Worm (Caenorhabditis elegans) whole organism, L2 larva: ENCODE data around the gene Y66D12A.3.

Source experiments
- C34F6.9 ChIP-seq: fragments of 150-350 bp; optimal IDR thresholded peaks from 2 replicates; lab custom pipeline; 2014; ENCODE audit warnings: missing biosample characterization, missing genetic modification characterization
- F13H6.1 ChIP-seq: sonication (generic microtip); optimal IDR thresholded peaks from 2 replicates; lab custom pipeline; 2016; ENCODE audit warnings: missing genetic modification characterization, missing compliant biosample characterization
- R02D3.7 ChIP-seq: fragments of 150-350 bp; optimal IDR thresholded peaks from 2 replicates; lab custom pipeline; 2014; ENCODE audit warnings: missing biosample characterization, missing genetic modification characterization
- ama-1 ChIP-seq: fragments of 150-350 bp; optimal IDR thresholded peaks from 2 replicates; lab custom pipeline; 2018; ENCODE audit warnings: inconsistent platforms
- blmp-1 ChIP-seq: sonication (generic microtip); optimal IDR thresholded peaks from 2 replicates; lab custom pipeline; 2017; ENCODE audit warnings: missing genetic modification characterization, mild to moderate bottlenecking, missing compliant biosample characterization, antibody characterized with exemption, moderate library complexity; ENCODE audit not compliant: insufficient read depth
- ceh-16 ChIP-seq: fragments of 150-350 bp; optimal IDR thresholded peaks from 2 replicates; lab custom pipeline; 2014; ENCODE audit warnings: missing biosample characterization, missing genetic modification characterization
- ceh-82 ChIP-seq: fragments of 150-350 bp; optimal IDR thresholded peaks from 2 replicates; lab custom pipeline; 2014; ENCODE audit warnings: missing biosample characterization, missing genetic modification characterization
- crh-2 ChIP-seq: sonication (generic microtip); optimal IDR thresholded peaks from 2 replicates; lab custom pipeline; 2017; ENCODE audit warnings: missing biosample characterization, missing genetic modification characterization
- dmd-4 ChIP-seq: sonication (generic microtip); optimal IDR thresholded peaks from 2 replicates; lab custom pipeline; 2017; ENCODE audit warnings: missing biosample characterization, missing genetic modification characterization
- egl-27 ChIP-seq: sonication (generic microtip); optimal IDR thresholded peaks from 3 replicates; lab custom pipeline; 2017; ENCODE audit warnings: missing biosample characterization, missing genetic modification reagents, missing genetic modification characterization
- elt-3 ChIP-seq: sonication (generic microtip); optimal IDR thresholded peaks from 2 replicates; lab custom pipeline; 2017; ENCODE audit warnings: missing biosample characterization, missing genetic modification characterization
- gmeb-1 ChIP-seq: fragments of 150-350 bp; optimal IDR thresholded peaks from 2 replicates; lab custom pipeline; 2014; ENCODE audit warnings: missing biosample characterization, missing genetic modification characterization
- lin-11 ChIP-seq: fragments of 150-350 bp; sonication (generic microtip); optimal IDR thresholded peaks from 2 replicates; lab custom pipeline; 2014; ENCODE audit warnings: missing biosample characterization, missing genetic modification characterization, inconsistent platforms, mixed read lengths
- lsy-2 ChIP-seq, 2 experiments: fragments of 150-350 bp in 1 of 2; sonication (generic microtip) in 1 of 2; optimal IDR thresholded peaks; 2 replicates each; lab custom pipeline; 2014 to 2017; ENCODE audit warnings: missing biosample characterization in 2 of 2, missing genetic modification characterization in 2 of 2
- mab-5 ChIP-seq: fragments of 150-350 bp; optimal IDR thresholded peaks from 2 replicates; lab custom pipeline; 2014; ENCODE audit warnings: missing biosample characterization, missing genetic modification characterization
- mbf-1 ChIP-seq: sonication (generic microtip); optimal IDR thresholded peaks from 2 replicates; lab custom pipeline; 2017; ENCODE audit warnings: missing biosample characterization, missing genetic modification characterization
- mdl-1 ChIP-seq, 2 experiments: fragments of 150-350 bp in 1 of 2; sonication (generic microtip) in 1 of 2; optimal IDR thresholded peaks; 2 replicates each; lab custom pipeline; 2017; ENCODE audit warnings: missing biosample characterization in 2 of 2, missing genetic modification characterization in 2 of 2
- nhr-10 ChIP-seq: sonication (generic microtip); optimal IDR thresholded peaks from 2 replicates; lab custom pipeline; 2017; ENCODE audit warnings: missing biosample characterization, missing genetic modification characterization
- nhr-12 ChIP-seq: fragments of 150-350 bp; optimal IDR thresholded peaks from 2 replicates; lab custom pipeline; 2014; ENCODE audit warnings: missing biosample characterization, missing genetic modification characterization
- nhr-129 ChIP-seq: fragments of 150-350 bp; optimal IDR thresholded peaks from 2 replicates; lab custom pipeline; 2014; ENCODE audit warnings: missing biosample characterization, missing genetic modification characterization
- nhr-21 ChIP-seq: fragments of 150-350 bp; optimal IDR thresholded peaks from 2 replicates; lab custom pipeline; 2014; ENCODE audit warnings: missing biosample characterization, missing genetic modification characterization
- nhr-23 ChIP-seq: fragments of 150-350 bp; optimal IDR thresholded peaks from 2 replicates; lab custom pipeline; 2014; ENCODE audit warnings: missing biosample characterization, missing genetic modification reagents, missing genetic modification characterization
- nhr-25 ChIP-seq: fragments of 150-350 bp; sonication (generic microtip); optimal IDR thresholded peaks from 3 replicates; lab custom pipeline; 2014; ENCODE audit warnings: missing biosample characterization, missing genetic modification characterization
- nhr-6 ChIP-seq: fragments of 150-350 bp; optimal IDR thresholded peaks from 2 replicates; lab custom pipeline; 2014; ENCODE audit warnings: missing biosample characterization, missing genetic modification characterization
- nhr-77 ChIP-seq: fragments of 150-350 bp; optimal IDR thresholded peaks from 2 replicates; lab custom pipeline; 2014; ENCODE audit warnings: missing biosample characterization, missing genetic modification characterization
- peb-1 ChIP-seq: fragments of 150-350 bp; optimal IDR thresholded peaks from 2 replicates; lab custom pipeline; 2014; ENCODE audit warnings: missing biosample characterization, missing genetic modification characterization
- sem-4 ChIP-seq: fragments of 150-350 bp; optimal IDR thresholded peaks from 2 replicates; lab custom pipeline; 2014; ENCODE audit warnings: missing biosample characterization, missing genetic modification reagents, missing genetic modification characterization
- skn-1 ChIP-seq: sonication (generic microtip); optimal IDR thresholded peaks from 2 replicates; lab custom pipeline; 2017; ENCODE audit warnings: missing biosample characterization, missing genetic modification characterization
- sma-3 ChIP-seq: sonication (generic microtip); optimal IDR thresholded peaks from 2 replicates; lab custom pipeline; 2016; ENCODE audit warnings: missing genetic modification reagents, missing genetic modification characterization, missing compliant biosample characterization
- sma-9 ChIP-seq, 2 experiments: fragments of 150-350 bp in 1 of 2; sonication (generic microtip) in 1 of 2; optimal IDR thresholded peaks; 2 replicates each; lab custom pipeline; 2014 to 2016; ENCODE audit warnings: missing genetic modification characterization in 2 of 2, mild to moderate bottlenecking in 1 of 2, missing biosample characterization in 1 of 2, missing compliant biosample characterization in 1 of 2, missing genetic modification reagents in 1 of 2, moderate library complexity in 1 of 2
- snpc-4 ChIP-seq: fragments of 150-350 bp; optimal IDR thresholded peaks from 2 replicates; lab custom pipeline; 2014; ENCODE audit warnings: missing biosample characterization, missing genetic modification characterization
- unc-55 ChIP-seq: fragments of 150-350 bp; sonication (generic microtip); optimal IDR thresholded peaks from 3 replicates; lab custom pipeline; 2014; ENCODE audit warnings: missing biosample characterization, missing genetic modification reagents, missing genetic modification characterization
- unc-62 ChIP-seq: fragments of 150-350 bp; optimal IDR thresholded peaks from 2 replicates; lab custom pipeline; 2014; ENCODE audit warnings: missing biosample characterization, missing genetic modification reagents, missing genetic modification characterization
- ztf-1 ChIP-seq: fragments of 200-800 bp; sonication (Bioruptor generic); conservative IDR thresholded peaks from 2 replicates; pipeline ENCODE4 v1.3.6; 2022; ENCODE audit warnings: missing genetic modification characterization, missing compliant biosample characterization
- ztf-4 ChIP-seq: fragments of 150-350 bp; optimal IDR thresholded peaks from 2 replicates; lab custom pipeline; 2014; ENCODE audit warnings: missing biosample characterization, missing genetic modification characterization

Y66D12A.3 gene

DNA sequence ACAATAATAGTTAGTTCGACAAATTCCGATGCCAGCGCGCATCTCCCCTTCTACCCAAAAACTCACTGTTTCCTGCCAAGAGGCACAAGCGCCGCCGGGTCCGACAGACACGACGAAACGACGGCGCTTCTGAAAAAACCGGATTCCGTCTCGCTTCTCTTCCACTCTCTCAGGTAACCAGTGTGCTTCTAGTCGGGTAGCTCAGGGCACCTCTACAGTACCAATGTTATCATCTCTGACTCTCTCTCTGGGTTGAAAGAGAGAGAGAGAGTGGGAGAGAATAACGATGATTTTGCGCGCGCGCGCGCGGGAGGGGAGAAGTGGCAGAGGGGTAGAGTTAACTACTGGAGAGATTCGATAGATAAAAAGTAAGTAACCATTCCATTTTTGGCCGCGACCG lies 32.2 kb upstream of the Y66D12A.3 start:
- TF ChIP-seq ztf-4 (tag; lab: Kevin White, UChicago) (no peak), peb-1 (no peak), snpc-4 (tag; lab: Kevin White, UChicago) (no peak), nhr-12 (tag; lab: Kevin White, UChicago) (no peak), nhr-6 (tag; lab: Kevin White, UChicago) (no peak), gmeb-1 (peak; percentile 1), elt-3 (tag; lab: Kevin White, UChicago) (no peak), nhr-25 (tag; lab: Kevin White, UChicago) (peak; percentile 52), sma-9 (GFP tag; optimal IDR thresholded peaks at IDR 0.05; lab: Kevin White, UChicago) (no peak), sma-9 (tag; optimal IDR thresholded peaks at IDR 0.05; lab: Kevin White, UChicago) (no peak), nhr-10 (tag; lab: Kevin White, UChicago) (no peak), skn-1 (no peak), egl-27 (tag; lab: Kevin White, UChicago) (no peak), lin-11 (tag; lab: Kevin White, UChicago) (no peak), unc-55 (GFP tag; lab: Kevin White, UChicago) (no peak), F13H6.1 (tag; lab: Kevin White, UChicago) (peak; percentile 46), nhr-21 (tag; lab: Kevin White, UChicago) (no peak), nhr-77 (tag; lab: Kevin White, UChicago) (no peak), dmd-4 (no peak), ceh-82 (tag; lab: Kevin White, UChicago) (no peak), ztf-1 (no peak), nhr-129 (tag; lab: Kevin White, UChicago) (no peak), ceh-16 (tag; lab: Kevin White, UChicago) (peak; percentile 17), mbf-1 (tag; lab: Kevin White, UChicago) (no peak), nhr-23 (tag; lab: Kevin White, UChicago) (no peak), sem-4 (no peak), mab-5 (no peak)
- TF ChIP-seq, all 48 proteins: peak for 4

DNA sequence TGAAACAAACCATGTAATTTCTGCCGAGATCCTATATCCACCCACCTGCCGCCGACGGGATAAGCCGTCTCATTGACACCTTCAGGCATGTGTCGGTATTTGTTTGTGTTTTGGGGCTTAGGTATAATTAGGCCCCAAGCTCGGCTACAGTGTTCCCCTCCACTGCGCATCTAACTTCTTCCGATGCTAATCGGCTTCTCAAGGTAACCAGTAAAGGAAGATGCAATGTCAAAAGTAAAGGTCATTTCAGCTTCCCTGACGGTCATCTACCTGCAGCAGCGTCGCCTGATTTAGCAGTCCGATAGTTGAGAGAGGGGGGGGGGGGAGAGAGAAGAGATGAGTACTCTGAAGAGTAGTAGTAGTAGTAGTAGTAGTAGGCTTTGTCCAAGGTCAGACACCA lies 30.8 kb upstream of the Y66D12A.3 start:
- peak; percentile 15 for TF ChIP-seq ceh-16 (tag; lab: Kevin White, UChicago)
- peak; percentile 6 for TF ChIP-seq egl-27 (tag; lab: Kevin White, UChicago)
- no peak for TF ChIP-seq sem-4
- peak; percentile 36 for TF ChIP-seq nhr-25 (tag; lab: Kevin White, UChicago)
- no peak for TF ChIP-seq gmeb-1

DNA sequence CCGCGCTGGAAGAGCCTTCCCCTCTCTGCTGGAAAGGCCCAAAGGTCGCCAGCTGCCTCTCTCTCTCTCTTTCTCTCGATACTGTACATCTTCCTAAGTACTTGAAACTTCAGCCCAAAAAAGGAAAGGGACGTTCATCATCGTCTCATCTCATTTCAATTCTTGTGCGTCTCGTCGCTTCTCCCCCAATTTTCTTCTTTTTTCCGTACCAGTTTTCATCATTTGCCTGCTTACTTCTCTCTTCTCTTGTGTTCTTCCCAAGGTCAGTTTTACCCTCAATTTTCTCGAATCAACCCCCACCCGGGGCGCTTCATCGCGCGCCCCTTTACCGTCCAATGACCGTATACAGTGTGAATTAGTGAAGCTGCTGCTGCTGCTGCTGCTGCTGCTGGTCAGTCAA lies 29.3 kb upstream of the Y66D12A.3 start:
- TF ChIP-seq blmp-1 (tag; lab: Kevin White, UChicago) = peak; percentile 6
- peak; percentile 62 for TF ChIP-seq nhr-25 (tag; lab: Kevin White, UChicago)
- no peak for TF ChIP-seq peb-1
- TF ChIP-seq, all 48 proteins: peak for 2

DNA sequence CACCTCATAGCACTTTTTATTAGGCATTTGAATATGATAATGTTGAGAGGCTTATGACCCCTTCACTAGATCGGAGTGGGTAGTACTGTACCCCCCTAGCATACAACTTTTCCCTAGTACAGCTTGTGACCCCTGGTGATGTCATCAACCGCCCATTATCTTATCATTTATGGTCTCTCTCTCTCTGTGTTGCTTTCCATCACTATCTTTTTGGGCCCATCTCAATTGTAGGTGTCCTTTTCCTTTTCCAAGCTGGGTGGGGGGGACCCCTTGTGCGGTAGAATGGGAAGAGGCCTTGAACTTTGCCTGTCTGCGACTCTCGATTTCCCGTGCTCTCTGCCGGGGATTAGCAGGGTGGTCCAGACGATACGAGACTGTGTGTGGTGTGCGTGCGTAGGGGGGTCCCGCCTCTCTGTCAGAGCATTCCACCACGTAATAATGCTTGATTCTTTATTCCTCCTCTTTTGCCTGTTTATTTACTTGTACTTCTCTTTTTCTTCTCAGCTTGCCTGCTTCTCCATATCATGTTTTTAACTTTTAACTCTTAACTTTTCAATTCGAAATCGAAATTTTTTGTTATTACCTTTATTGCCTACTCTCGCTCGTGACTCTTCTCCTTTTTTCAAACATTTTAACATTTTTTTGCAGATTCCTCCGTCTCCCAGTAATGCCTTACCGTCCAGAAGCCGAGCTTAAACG lies 28.4 kb upstream of the Y66D12A.3 start, which contains the start of gene ztf-29:
Gene ztf-29, plus strand, starts transcription at position 649 of the 699 bp plus-strand sequence.
- TF ChIP-seq ztf-1 = no peak
- TF ChIP-seq sem-4 = no peak

DNA sequence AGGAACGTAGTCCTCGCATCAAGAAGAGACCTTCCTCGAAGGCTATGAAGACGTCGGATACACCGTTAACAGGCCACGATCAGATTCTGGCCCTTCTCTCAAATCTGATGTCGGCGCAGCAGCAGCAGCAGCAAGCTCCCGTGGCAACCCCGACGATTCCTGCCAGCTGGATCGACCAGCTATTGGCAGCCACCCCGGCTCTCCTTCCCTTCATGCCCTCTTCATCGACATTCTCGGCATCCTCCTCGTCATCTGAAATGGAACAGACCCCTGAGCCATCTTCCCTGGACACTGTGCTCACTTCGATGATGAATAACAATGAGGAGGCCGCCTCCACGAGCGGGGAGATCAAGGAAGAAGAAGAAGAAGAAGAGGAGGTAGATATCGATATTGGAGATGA lies 27.4 kb upstream of the Y66D12A.3 start:
- TF ChIP-seq sma-3 (no peak), nhr-12 (tag; lab: Kevin White, UChicago) (no peak), ama-1 (lab: Kevin White, UChicago) (no peak), dmd-4 (no peak)

DNA sequence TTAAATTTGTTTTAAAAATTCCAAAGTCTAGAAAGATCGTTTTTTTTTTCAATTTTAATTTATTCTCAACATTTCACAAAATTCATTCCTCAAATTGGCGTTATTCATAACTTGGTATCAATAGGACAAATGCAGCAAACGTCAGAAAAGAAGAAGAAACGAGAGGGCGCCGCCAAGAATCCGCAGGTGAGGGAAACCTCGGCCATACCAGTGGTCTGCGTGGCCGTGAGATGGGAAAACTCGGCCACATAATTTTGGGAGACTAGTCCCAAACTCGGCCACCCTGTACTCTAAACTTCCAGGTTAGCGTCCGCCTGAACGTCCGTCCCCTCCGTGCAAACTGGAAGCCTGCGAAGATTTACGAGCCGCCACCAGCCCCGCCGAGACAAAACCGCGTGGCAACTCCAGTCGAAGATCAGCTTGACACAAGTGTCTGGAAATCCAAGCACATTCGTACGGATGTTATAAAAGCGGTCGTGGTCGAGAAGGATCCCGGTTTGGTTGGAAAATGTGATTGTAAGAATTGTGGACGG lies 25.5 kb upstream of the Y66D12A.3 start, which contains the start of gene Y66D12A.11:
Gene Y66D12A.11, plus strand, starts transcription at position 51 of the 533 bp plus-strand sequence.
- TF ChIP-seq nhr-21 (tag; lab: Kevin White, UChicago) = no peak
- no peak for TF ChIP-seq R02D3.7
- TF ChIP-seq C34F6.9 (tag; lab: Kevin White, UChicago) = no peak
- no peak for TF ChIP-seq sma-3
- TF ChIP-seq sem-4 = no peak
- TF ChIP-seq unc-62 = no peak
- no peak for TF ChIP-seq ztf-4 (tag; lab: Kevin White, UChicago)
- TF ChIP-seq crh-2 = no peak
- TF ChIP-seq gmeb-1 = no peak
- no peak for TF ChIP-seq peb-1
- TF ChIP-seq nhr-129 (tag; lab: Kevin White, UChicago) = no peak
- TF ChIP-seq lin-11 (tag; lab: Kevin White, UChicago) = no peak
- TF ChIP-seq mdl-1 (tag; optimal IDR thresholded peaks at IDR 0.05; lab: Kevin White, UChicago) = no peak
- TF ChIP-seq lsy-2 (tag; optimal IDR thresholded peaks at IDR 0.05; lab: Kevin White, UChicago) = no peak
- TF ChIP-seq F13H6.1 (tag; lab: Kevin White, UChicago) = no peak
- TF ChIP-seq ztf-1 = no peak
- no peak for TF ChIP-seq unc-55 (GFP tag; lab: Kevin White, UChicago)
- no peak for TF ChIP-seq nhr-23 (tag; lab: Kevin White, UChicago)
